Worm (Caenorhabditis elegans) whole organism, early embryonic: ENCODE data around the gene cku-80.

ENCODE experiments used
- B0310.2 ChIP-seq: sonication (generic microtip); optimal IDR thresholded peaks from 2 replicates; lab custom pipeline; 2016; ENCODE audit warnings: mild to moderate bottlenecking, missing genetic modification characterization, missing compliant biosample characterization
- F13C5.2 ChIP-seq: sonication (generic microtip); optimal IDR thresholded peaks from 2 replicates; lab custom pipeline; 2017; ENCODE audit warnings: mild to moderate bottlenecking, missing genetic modification characterization, inconsistent platforms, missing compliant biosample characterization
- aly-1 ChIP-seq: sonication (generic microtip); optimal IDR thresholded peaks from 2 replicates; lab custom pipeline; 2016; ENCODE audit warnings: missing genetic modification characterization, missing compliant biosample characterization
- ama-1 ChIP-seq: fragments of 150-350 bp; optimal IDR thresholded peaks from 2 replicates; lab custom pipeline; 2014
- ceh-13 ChIP-seq: fragments of 200-800 bp; sonication (Bioruptor generic); optimal IDR thresholded peaks from 2 replicates; lab custom pipeline; 2018; ENCODE audit warnings: mild to moderate bottlenecking, missing genetic modification characterization, missing compliant biosample characterization
- ceh-36 ChIP-seq: sonication (generic microtip); optimal IDR thresholded peaks from 2 replicates; lab custom pipeline; 2016; ENCODE audit warnings: missing genetic modification characterization, inconsistent platforms, missing compliant biosample characterization
- ets-7 ChIP-seq: sonication (generic microtip); optimal IDR thresholded peaks from 2 replicates; lab custom pipeline; 2016; ENCODE audit warnings: missing genotype, missing genetic modification characterization, missing compliant biosample characterization
- flt-1 ChIP-seq: fragments of 200-800 bp; sonication (Bioruptor generic); IDR thresholded peaks from 2 replicates; pipeline ENCODE4 v1.3.6; 2022; ENCODE audit warnings: missing genetic modification characterization, missing compliant biosample characterization
- hmbx-1 ChIP-seq: sonication (generic microtip); optimal IDR thresholded peaks from 2 replicates; lab custom pipeline; 2016; ENCODE audit warnings: mild to moderate bottlenecking, missing genetic modification characterization, missing compliant biosample characterization
- hmg-4 ChIP-seq: fragments of 200-800 bp; sonication (Bioruptor generic); optimal IDR thresholded peaks from 2 replicates; lab custom pipeline; 2018; ENCODE audit warnings: mild to moderate bottlenecking, missing genetic modification characterization, missing compliant biosample characterization
- hnd-1 ChIP-seq: sonication (generic microtip); optimal IDR thresholded peaks from 2 replicates; lab custom pipeline; 2016; ENCODE audit warnings: missing genetic modification characterization, missing compliant biosample characterization
- pes-1 ChIP-seq: fragments of 200-800 bp; sonication (Bioruptor generic); IDR thresholded peaks from 2 replicates; pipeline ENCODE4 v1.3.6; 2022; ENCODE audit warnings: missing genetic modification reagents, missing genetic modification characterization, missing compliant biosample characterization
- scrt-1 ChIP-seq: fragments of 200-800 bp; sonication (Bioruptor generic); IDR thresholded peaks from 2 replicates; pipeline ENCODE4 v1.3.6; 2022; ENCODE audit warnings: missing genetic modification characterization, missing compliant biosample characterization
- sea-1 ChIP-seq: fragments of 200-800 bp; sonication (Bioruptor generic); conservative IDR thresholded peaks from 2 replicates; pipeline ENCODE4 v1.3.6; 2022; ENCODE audit warnings: missing genetic modification characterization, missing compliant biosample characterization
- tbx-11 ChIP-seq: fragments of 200-800 bp; sonication (Bioruptor generic); IDR thresholded peaks from 2 replicates; pipeline ENCODE4 v1.3.6; 2022; ENCODE audit warnings: missing genetic modification characterization, missing compliant biosample characterization
- tbx-37 ChIP-seq: fragments of 200-800 bp; sonication (Bioruptor generic); conservative IDR thresholded peaks from 2 replicates; pipeline ENCODE4 v1.3.6; 2022; ENCODE audit warnings: missing genetic modification reagents, missing genetic modification characterization, missing compliant biosample characterization
- tra-4 ChIP-seq: sonication (generic microtip); optimal IDR thresholded peaks from 2 replicates; lab custom pipeline; 2017; ENCODE audit warnings: missing genetic modification characterization, missing compliant biosample characterization

The cku-80 gene

DNA sequence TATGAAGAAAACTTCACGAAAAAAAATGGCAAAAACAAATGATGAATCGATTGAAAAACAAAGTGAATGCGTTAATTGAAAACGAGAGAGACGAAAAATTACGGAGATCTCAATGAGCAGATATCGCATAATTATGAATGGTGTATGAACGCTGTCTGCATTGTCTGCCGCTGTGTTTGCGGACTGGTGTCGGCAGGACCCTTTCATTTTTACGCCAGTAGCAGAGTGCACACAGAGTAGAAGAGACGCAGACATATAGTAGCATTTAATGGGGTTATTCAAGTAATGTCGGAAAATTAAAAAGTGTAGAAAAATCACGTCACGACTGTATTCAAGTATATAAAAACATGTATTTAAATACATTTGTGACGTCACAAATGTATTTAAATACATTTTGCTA lies 38.8 kb upstream of the cku-80 start:
- TF ChIP-seq ets-7 (no peak), F13C5.2 (tag; lab: Kevin White, UChicago) (peak; percentile 11)

DNA sequence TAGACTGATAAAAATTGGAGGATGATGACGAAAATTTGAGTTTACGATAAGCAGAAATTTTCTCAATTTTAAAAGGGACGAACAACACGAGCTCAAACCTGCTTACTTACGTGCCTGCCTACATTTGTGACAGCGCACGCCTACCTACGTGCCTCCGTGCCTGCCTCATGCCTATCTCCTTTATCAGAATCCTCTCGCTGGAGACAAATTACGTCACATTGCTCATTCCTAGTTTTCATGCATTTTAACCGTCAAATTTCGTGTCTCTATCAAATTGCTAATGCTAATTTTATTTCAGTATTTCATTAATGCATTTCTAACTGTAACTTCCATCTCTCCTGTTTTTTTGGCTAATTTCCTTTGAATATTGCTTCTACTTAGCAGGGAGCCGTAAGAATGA lies 38.3 kb upstream of the cku-80 start, which contains the start of gene pals-27:
Gene pals-27, plus strand, starts transcription at position 301 of the 400 bp plus-strand sequence.
- no peak for TF ChIP-seq ets-7
- no peak for TF ChIP-seq tra-4 (tag; lab: Kevin White, UChicago)
- no peak for TF ChIP-seq tbx-37
- TF ChIP-seq ceh-13 (GFP tag; lab: Kevin White, UChicago), result no peak
- no peak for TF ChIP-seq hmg-4 (GFP tag; lab: Kevin White, UChicago)
- no peak for TF ChIP-seq flt-1 (GFP tag; lab: Robert Waterston, UW)
- no peak for TF ChIP-seq scrt-1 (GFP tag; lab: Robert Waterston, UW)
- TF ChIP-seq aly-1 (tag; lab: Kevin White, UChicago), result no peak
- TF ChIP-seq hnd-1, result no peak
- no peak for TF ChIP-seq B0310.2 (tag; lab: Kevin White, UChicago)
- TF ChIP-seq hmbx-1, result no peak
- TF ChIP-seq ama-1 (lab: Kevin White, UChicago), result no peak
- no peak for TF ChIP-seq tbx-11 (GFP tag; lab: Robert Waterston, UW)
- TF ChIP-seq sea-1 (GFP tag; lab: Robert Waterston, UW), result no peak
- TF ChIP-seq F13C5.2 (tag; lab: Kevin White, UChicago), result no peak
- TF ChIP-seq ceh-36, result no peak

DNA sequence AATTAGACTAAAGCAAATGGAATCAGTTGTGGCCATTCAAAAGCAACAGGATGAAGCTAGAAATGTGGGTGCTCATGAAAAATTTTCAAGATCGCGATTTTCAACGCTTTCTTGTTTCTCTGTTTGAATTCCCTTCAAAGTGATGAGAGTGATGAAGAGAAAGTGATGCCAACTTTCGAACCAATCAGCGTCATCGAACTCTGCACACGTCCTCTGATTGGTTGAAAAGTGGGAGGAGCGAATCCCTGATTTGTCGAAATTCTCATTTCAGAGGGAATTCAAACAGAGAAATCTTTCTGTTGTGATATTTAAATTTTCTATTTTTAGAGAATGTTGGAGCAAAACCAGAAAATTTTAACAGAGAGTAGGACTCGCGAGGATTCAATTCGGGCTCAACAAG lies 37.5 kb upstream of the cku-80 start:
- TF ChIP-seq tbx-11 (GFP tag; lab: Robert Waterston, UW) (no peak), tbx-37 (no peak), ama-1 (lab: Kevin White, UChicago) (no peak), hmbx-1 (no peak), ets-7 (no peak), tra-4 (tag; lab: Kevin White, UChicago) (no peak)

DNA sequence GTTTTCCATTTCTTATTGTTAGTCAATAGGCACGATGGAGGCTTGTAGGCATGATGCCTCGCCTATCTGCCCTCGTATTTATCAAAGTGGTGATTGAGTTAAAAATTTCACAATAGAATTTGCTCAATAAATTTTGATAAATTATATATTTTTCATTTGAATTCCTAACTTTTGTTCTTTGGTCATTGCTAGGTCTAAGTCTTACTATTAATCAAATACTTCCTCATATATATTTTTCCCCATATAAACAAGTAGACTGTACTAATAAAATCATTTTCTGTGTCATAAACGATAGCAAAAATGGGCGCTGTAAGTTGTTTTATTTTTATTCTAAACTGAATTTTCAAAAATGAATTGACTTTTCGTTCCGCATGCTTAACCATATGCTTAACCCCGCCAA lies 35.2 kb upstream of the cku-80 start, which contains the start of gene pals-28:
Gene pals-28, plus strand, starts transcription at position 301 of the 400 bp plus-strand sequence.
- no peak for TF ChIP-seq ama-1 (lab: Kevin White, UChicago)
- no peak for TF ChIP-seq hnd-1
- TF ChIP-seq tbx-11 (GFP tag; lab: Robert Waterston, UW), result no peak

DNA sequence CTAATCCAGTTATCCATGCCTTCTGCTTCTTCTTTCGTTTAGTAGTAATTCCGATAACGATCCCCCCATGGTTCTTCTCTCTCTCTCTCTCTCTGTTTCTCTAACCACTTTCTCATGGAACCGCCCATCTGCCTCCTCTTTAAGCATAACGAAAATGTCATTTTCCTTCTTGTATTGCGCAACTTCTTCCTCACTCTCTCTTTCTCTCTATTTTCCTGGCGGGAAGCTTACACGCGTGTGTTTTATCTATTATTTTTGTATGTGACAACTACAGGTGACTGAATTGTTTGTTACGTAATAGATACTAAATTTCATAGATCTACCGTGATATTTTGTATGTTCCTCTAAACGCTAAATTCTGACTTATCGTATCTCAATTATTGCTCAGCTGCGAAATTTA lies 29.2 kb upstream of the cku-80 start:
- no peak for TF ChIP-seq ets-7
- no peak for TF ChIP-seq pes-1 (GFP tag; lab: Robert Waterston, UW)
- no peak for TF ChIP-seq aly-1 (tag; lab: Kevin White, UChicago)

DNA sequence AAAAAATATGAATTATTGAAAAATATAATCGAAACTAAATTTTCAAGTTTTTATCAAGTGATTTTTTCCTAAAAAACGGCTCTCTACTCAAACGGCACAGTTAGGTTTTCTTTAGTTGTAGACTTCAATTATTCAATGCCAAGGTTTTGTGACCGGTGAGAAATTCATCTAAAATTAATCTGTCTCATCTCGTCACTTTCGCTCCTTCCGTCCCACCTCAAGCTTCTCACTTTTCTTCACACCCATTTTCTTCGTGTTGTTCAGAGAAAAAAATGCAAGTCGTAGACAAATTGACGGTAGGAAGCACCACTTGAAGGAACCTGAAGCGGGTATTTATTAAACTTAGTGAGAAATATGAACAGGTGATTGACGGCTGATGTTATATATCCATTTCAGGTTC lies 28.3 kb upstream of the cku-80 start:
- TF ChIP-seq tbx-11 (GFP tag; lab: Robert Waterston, UW), result no peak
- TF ChIP-seq ama-1 (lab: Kevin White, UChicago), result no peak
- no peak for TF ChIP-seq hmbx-1
- no peak for TF ChIP-seq sea-1 (GFP tag; lab: Robert Waterston, UW)
- no peak for TF ChIP-seq ceh-36
- no peak for TF ChIP-seq hmg-4 (GFP tag; lab: Kevin White, UChicago)
- no peak for TF ChIP-seq ceh-13 (GFP tag; lab: Kevin White, UChicago)
- no peak for TF ChIP-seq pes-1 (GFP tag; lab: Robert Waterston, UW)
- TF ChIP-seq tbx-37, result no peak
- no peak for TF ChIP-seq ets-7
- TF ChIP-seq F13C5.2 (tag; lab: Kevin White, UChicago), result no peak
- no peak for TF ChIP-seq hnd-1
- no peak for TF ChIP-seq aly-1 (tag; lab: Kevin White, UChicago)
- TF ChIP-seq B0310.2 (tag; lab: Kevin White, UChicago), result no peak
- TF ChIP-seq tra-4 (tag; lab: Kevin White, UChicago), result no peak
- TF ChIP-seq scrt-1 (GFP tag; lab: Robert Waterston, UW), result no peak
- no peak for TF ChIP-seq flt-1 (GFP tag; lab: Robert Waterston, UW)

DNA sequence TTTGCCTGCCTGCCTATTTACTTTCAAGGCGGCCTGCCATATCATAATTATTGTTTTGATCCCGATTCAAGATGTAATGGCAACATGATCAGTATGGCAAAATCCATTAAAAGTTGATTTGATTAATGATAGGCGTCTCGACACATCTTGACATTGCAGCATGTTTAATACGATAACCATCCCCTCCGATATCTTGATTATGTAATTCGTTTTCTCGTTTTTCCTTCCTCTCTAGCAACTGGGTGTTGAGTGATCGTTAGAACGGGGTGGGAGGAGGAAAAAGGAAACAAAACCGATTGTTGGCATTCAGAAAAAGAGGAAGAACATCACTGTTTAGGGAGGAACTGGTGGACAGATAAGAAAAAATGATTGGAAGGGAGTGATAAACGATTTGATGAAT lies 27.7 kb upstream of the cku-80 start:
- TF ChIP-seq ets-7 (no peak), pes-1 (GFP tag; lab: Robert Waterston, UW) (no peak), F13C5.2 (tag; lab: Kevin White, UChicago) (no peak), tbx-11 (GFP tag; lab: Robert Waterston, UW) (no peak)

DNA sequence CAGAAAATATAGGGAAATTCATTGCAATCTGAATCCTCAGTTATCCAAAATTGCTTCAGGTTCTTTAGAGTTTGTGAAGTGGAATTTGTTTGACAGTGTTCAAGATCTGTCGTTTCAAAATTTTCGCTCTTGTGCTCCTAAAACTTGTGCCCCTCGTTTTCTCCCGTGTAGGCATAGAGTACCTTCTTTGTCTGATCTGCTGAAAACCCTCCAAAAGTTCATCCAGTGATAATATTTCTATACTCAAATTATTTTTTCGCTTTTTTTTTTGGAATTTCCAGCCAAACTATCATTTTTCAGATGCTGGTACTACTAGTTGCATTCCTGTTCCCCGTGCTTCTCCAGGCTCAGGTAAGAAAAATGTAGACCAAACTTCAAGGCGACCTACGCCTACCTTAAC lies 25.2 kb upstream of the cku-80 start, which contains the start of gene R07E5.4:
Gene R07E5.4, plus strand, starts transcription at position 301 of the 400 bp plus-strand sequence.
- no peak for TF ChIP-seq sea-1 (GFP tag; lab: Robert Waterston, UW)

DNA sequence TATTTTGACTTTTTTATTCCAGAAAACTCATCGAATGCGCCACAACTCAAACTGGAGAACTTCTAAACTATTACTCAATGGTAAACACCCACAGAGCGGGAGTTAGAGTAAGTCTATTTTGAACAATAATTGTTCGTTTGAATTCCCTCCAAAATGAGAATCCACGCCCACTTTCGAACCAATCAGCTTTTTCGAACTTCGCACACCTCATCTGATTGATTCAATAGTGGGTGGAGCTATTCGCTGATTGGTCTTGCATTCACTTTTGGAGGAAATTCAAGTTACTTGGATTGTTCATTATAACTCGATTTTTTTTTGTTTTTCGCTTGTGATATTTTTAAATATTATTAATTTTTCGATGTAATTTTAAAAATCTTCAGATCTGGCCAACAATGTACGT lies 23.8 kb upstream of the cku-80 start:
- no peak for TF ChIP-seq tra-4 (tag; lab: Kevin White, UChicago)
- TF ChIP-seq pes-1 (GFP tag; lab: Robert Waterston, UW), result no peak

DNA sequence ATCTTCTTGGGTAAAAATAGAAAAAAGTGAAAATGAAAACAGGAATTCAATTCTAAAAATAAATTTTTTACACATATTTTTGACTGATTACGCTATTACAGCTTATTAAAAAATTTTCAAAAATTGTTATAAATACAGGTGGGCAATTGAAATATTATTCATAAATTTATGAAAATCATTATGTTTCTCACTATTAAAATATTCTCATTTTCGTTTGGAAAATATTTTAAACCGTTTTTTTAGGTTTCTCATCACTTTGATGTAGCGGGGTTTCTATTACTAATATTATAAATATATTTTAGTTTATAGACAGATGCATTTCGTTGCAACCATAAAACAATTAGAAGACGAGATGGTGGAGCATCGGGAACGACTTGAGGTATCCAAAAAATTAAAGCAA lies 22.5 kb upstream of the cku-80 start, which contains the start of gene R07E5.5:
Gene R07E5.5, plus strand, starts transcription at position 301 of the 400 bp plus-strand sequence.
- TF ChIP-seq B0310.2 (tag; lab: Kevin White, UChicago) (no peak), scrt-1 (GFP tag; lab: Robert Waterston, UW) (no peak), ama-1 (lab: Kevin White, UChicago) (no peak), hnd-1 (no peak), tbx-11 (GFP tag; lab: Robert Waterston, UW) (no peak), hmbx-1 (no peak), ceh-13 (GFP tag; lab: Kevin White, UChicago) (no peak), flt-1 (GFP tag; lab: Robert Waterston, UW) (no peak), aly-1 (tag; lab: Kevin White, UChicago) (no peak), pes-1 (GFP tag; lab: Robert Waterston, UW) (no peak)
